Fruit fly (Drosophila melanogaster): ENCODE data around the gene CG15408.

- TF ChIP-seq toe (GFP tag; optimal IDR thresholded peaks at IDR 0.05) = peak; percentile 29
- TF ChIP-seq CG11617 (GFP tag; optimal IDR thresholded peaks at IDR 0.05) = peak; percentile 45
- peak; percentile 64 for TF ChIP-seq CG14711 (tag; optimal IDR thresholded peaks at IDR 0.05)
- peak; percentile 12 for TF ChIP-seq Hr96 (GFP tag; optimal IDR thresholded peaks at IDR 0.05)
- TF ChIP-seq bab1 (GFP tag; optimal IDR thresholded peaks at IDR 0.05) = no peak
- no peak for TF ChIP-seq cnc (optimal IDR thresholded peaks at IDR 0.05)
- peak; percentile 72 for TF ChIP-seq kay (GFP tag; ENCODE audit: borderline replicate concordance)
- TF ChIP-seq CG1620 (GFP tag; optimal IDR thresholded peaks at IDR 0.05) = no peak
Observed at dm6 chr2L:3348146-3348747, 15.6 kb downstream of the CG15408 start.

Measured in whole organism, adult.